Fruit fly (Drosophila melanogaster) whole organism, embryonic: ENCODE data around the gene CG14367.

Source experiments
- Ada2b ChIP-seq: fragments of 200-800 bp; sonication (Bioruptor generic); IDR thresholded peaks from 2 replicates; pipeline ENCODE4 v1.3.6; 2022; ENCODE audit warnings: missing biosample characterization, missing genetic modification characterization
- Awh ChIP-seq: fragments of 200-800 bp; sonication (Bioruptor generic); IDR thresholded peaks from 2 replicates; pipeline ENCODE4, ENCODE4 v1.3.6; 2022; ENCODE audit warnings: missing biosample characterization, missing genetic modification characterization
- CG10959 ChIP-seq: fragments of 200-800 bp; sonication (Bioruptor generic); IDR thresholded peaks from 2 replicates; pipeline ENCODE4 v1.3.6; 2022; ENCODE audit warnings: missing biosample characterization, missing genetic modification characterization
- CG13624 ChIP-seq: fragments of 200-800 bp; sonication (Bioruptor generic); optimal IDR thresholded peaks from 2 replicates; lab custom pipeline; 2016; ENCODE audit warnings: missing biosample characterization, missing genetic modification characterization
- CG15479 ChIP-seq: fragments of 200-800 bp; sonication (Bioruptor generic); optimal IDR thresholded peaks from 3 replicates; lab custom pipeline; 2019; ENCODE audit warnings: missing biosample characterization, mild to moderate bottlenecking, missing genetic modification characterization, moderate library complexity
- CG15514 ChIP-seq: fragments of 200-800 bp; sonication (Bioruptor generic); optimal IDR thresholded peaks from 3 replicates; lab custom pipeline; 2017; ENCODE audit warnings: missing biosample characterization, missing genetic modification characterization, mild to moderate bottlenecking, moderate library complexity, missing genetic modification reagents
- CG15601 ChIP-seq: fragments of 200-800 bp; sonication (Bioruptor generic); optimal IDR thresholded peaks from 3 replicates; lab custom pipeline; 2019; ENCODE audit warnings: missing biosample characterization, mild to moderate bottlenecking, missing genetic modification characterization, moderate library complexity
- CG1603 ChIP-seq: fragments of 200-800 bp; sonication (Bioruptor generic); optimal IDR thresholded peaks from 2 replicates; lab custom pipeline; 2019; ENCODE audit warnings: missing biosample characterization, mild to moderate bottlenecking, missing genetic modification characterization, moderate library complexity
- CG17829 ChIP-seq: fragments of 200-800 bp; optimal IDR thresholded peaks from 2 replicates; lab custom pipeline; 2019; ENCODE audit warnings: missing biosample characterization, mild to moderate bottlenecking, missing genetic modification characterization, moderate library complexity
- CG18599 ChIP-seq: fragments of 200-800 bp; sonication (Bioruptor generic); optimal IDR thresholded peaks from 3 replicates; lab custom pipeline; 2017; ENCODE audit warnings: missing biosample characterization, missing genetic modification characterization, mild to moderate bottlenecking, moderate library complexity, missing genetic modification reagents
- CG2889 ChIP-seq: fragments of 200-800 bp; sonication (Bioruptor generic); IDR thresholded peaks from 3 replicates; pipeline ENCODE4 v1.3.6; 2022; ENCODE audit warnings: missing biosample characterization, missing genetic modification characterization
- CG32772 ChIP-seq: fragments of 200-800 bp; sonication (Bioruptor generic); IDR thresholded peaks from 2 replicates; pipeline ENCODE4 v1.3.6; 2022; ENCODE audit warnings: missing biosample characterization, missing genetic modification characterization
- CG42726 ChIP-seq: fragments of 200-800 bp; sonication (Bioruptor generic); IDR thresholded peaks from 2 replicates; pipeline ENCODE4 v1.3.6; 2022; ENCODE audit warnings: missing biosample characterization, missing genetic modification characterization; ENCODE audit not compliant: partially characterized antibody
- CG4328 ChIP-seq: fragments of 200-800 bp; sonication (Bioruptor generic); optimal IDR thresholded peaks from 3 replicates; lab custom pipeline; 2017; ENCODE audit warnings: missing biosample characterization, missing genetic modification reagents, missing genetic modification characterization
- CG4617 ChIP-seq: fragments of 200-800 bp; sonication (Bioruptor generic); optimal IDR thresholded peaks from 3 replicates; lab custom pipeline; 2016; ENCODE audit warnings: missing biosample characterization, missing genetic modification characterization, borderline replicate concordance
- CG6813 ChIP-seq: fragments of 200-800 bp; sonication (Bioruptor generic); optimal IDR thresholded peaks from 2 replicates; lab custom pipeline; 2017; ENCODE audit warnings: missing biosample characterization, missing genetic modification characterization, mild to moderate bottlenecking, moderate library complexity, missing genetic modification reagents
- CG6854 ChIP-seq: fragments of 200-800 bp; sonication (Bioruptor generic); optimal IDR thresholded peaks from 3 replicates; lab custom pipeline; 2017; ENCODE audit warnings: missing biosample characterization, mild to moderate bottlenecking, missing genetic modification characterization
- CG7963 ChIP-seq: fragments of 200-800 bp; sonication (Bioruptor generic); IDR thresholded peaks from 3 replicates; pipeline ENCODE4 v1.3.6; 2022; ENCODE audit warnings: missing biosample characterization, missing genetic modification characterization; ENCODE audit not compliant: partially characterized antibody
- Deaf1 ChIP-seq: fragments of 200-800 bp; optimal IDR thresholded peaks from 3 replicates; lab custom pipeline; 2019; ENCODE audit warnings: missing biosample characterization, mild to moderate bottlenecking, missing genetic modification characterization, moderate library complexity
- Fer2 ChIP-seq: fragments of 200-800 bp; sonication (Bioruptor generic); optimal IDR thresholded peaks from 2 replicates; lab custom pipeline; 2018; ENCODE audit warnings: missing biosample characterization, mild to moderate bottlenecking, missing genetic modification characterization, moderate library complexity
- HLH4C ChIP-seq: fragments of 200-800 bp; sonication (Bioruptor generic); IDR thresholded peaks from 3 replicates; pipeline ENCODE4 v1.3.6; 2022; ENCODE audit warnings: missing biosample characterization, missing genetic modification characterization; ENCODE audit not compliant: partially characterized antibody
- Hr51 ChIP-seq, 2 experiments: fragments of 200-800 bp; sonication (Bioruptor generic); optimal IDR thresholded peaks; 2 replicates in 1 of 2; 3 replicates in 1 of 2; lab custom pipeline; 2016 to 2018; ENCODE audit warnings: missing biosample characterization in 2 of 2, missing genetic modification characterization in 2 of 2, mild to moderate bottlenecking in 1 of 2, moderate library complexity in 1 of 2
- Jarid2 ChIP-seq: fragments of 200-800 bp; sonication (Bioruptor generic); optimal IDR thresholded peaks from 3 replicates; lab custom pipeline; 2017; ENCODE audit warnings: mild to moderate bottlenecking, missing biosample characterization, missing genetic modification reagents, missing genetic modification characterization
- MESR4 ChIP-seq: fragments of 200-800 bp; sonication (Bioruptor generic); optimal IDR thresholded peaks from 2 replicates; lab custom pipeline; 2018; ENCODE audit warnings: missing biosample characterization, mild to moderate bottlenecking, missing genetic modification characterization, moderate library complexity
- Oli ChIP-seq: fragments of 200-800 bp; sonication (Bioruptor generic); optimal IDR thresholded peaks from 2 replicates; lab custom pipeline; 2018; ENCODE audit warnings: missing biosample characterization, mild to moderate bottlenecking, missing genetic modification characterization, moderate library complexity
- Pdp1 ChIP-seq, 2 experiments: fragments of 200-800 bp; sonication (Bioruptor generic); optimal IDR thresholded peaks; 3 replicates each; lab custom pipeline; 2016; ENCODE audit warnings: missing biosample characterization in 2 of 2, missing genetic modification characterization in 2 of 2, mild to moderate bottlenecking in 1 of 2, moderate library complexity in 1 of 2
- Scr ChIP-seq: fragments of 200-800 bp; sonication (Bioruptor generic); IDR thresholded peaks from 2 replicates; pipeline ENCODE4 v1.3.6; 2022; ENCODE audit warnings: missing biosample characterization, missing genetic modification characterization; ENCODE audit not compliant: partially characterized antibody
- Vsx1 ChIP-seq: fragments of 200-800 bp; sonication (Bioruptor generic); optimal IDR thresholded peaks from 2 replicates; lab custom pipeline; 2017; ENCODE audit warnings: missing biosample characterization, mild to moderate bottlenecking, missing genetic modification characterization, missing genetic modification reagents
- ase ChIP-seq: fragments of 200-800 bp; sonication (Bioruptor generic); IDR thresholded peaks from 3 replicates; pipeline ENCODE4 v1.3.6; 2022; ENCODE audit warnings: missing biosample characterization, missing genetic modification characterization
- bsh ChIP-seq, 2 experiments: fragments of 200-800 bp; sonication (Bioruptor generic); optimal IDR thresholded peaks; 2 replicates each; lab custom pipeline; 2017 to 2018; ENCODE audit warnings: mild to moderate bottlenecking in 2 of 2, missing biosample characterization in 2 of 2, missing genetic modification characterization in 2 of 2, moderate library complexity in 1 of 2
- dimm ChIP-seq: fragments of 200-800 bp; sonication (Bioruptor generic); IDR thresholded peaks from 2 replicates; pipeline ENCODE4 v1.3.6; 2022; ENCODE audit warnings: missing biosample characterization, missing genetic modification characterization
- fd102C ChIP-seq: fragments of 200-800 bp; sonication (Bioruptor generic); optimal IDR thresholded peaks from 2 replicates; lab custom pipeline; 2018; ENCODE audit warnings: missing biosample characterization, mild to moderate bottlenecking, missing genetic modification characterization, moderate library complexity
- gcm ChIP-seq: fragments of 200-800 bp; sonication (Bioruptor generic); optimal IDR thresholded peaks from 2 replicates; lab custom pipeline; 2019; ENCODE audit warnings: missing biosample characterization, mild to moderate bottlenecking, missing genetic modification characterization, moderate library complexity
- grn ChIP-seq: fragments of 200-800 bp; sonication (Bioruptor generic); optimal IDR thresholded peaks from 3 replicates; lab custom pipeline; 2017; ENCODE audit warnings: missing biosample characterization, missing genetic modification characterization
- gt ChIP-seq: fragments of 200-800 bp; sonication (Bioruptor generic); IDR thresholded peaks from 2 replicates; pipeline ENCODE4 v1.3.6; 2022; ENCODE audit warnings: missing biosample characterization, missing genetic modification characterization
- lbe ChIP-seq: fragments of 200-800 bp; sonication (Bioruptor generic); optimal IDR thresholded peaks from 2 replicates; lab custom pipeline; 2016; ENCODE audit warnings: missing biosample characterization, mild to moderate bottlenecking, missing genetic modification characterization
- mirr ChIP-seq: fragments of 200-800 bp; sonication (Bioruptor generic); optimal IDR thresholded peaks from 3 replicates; lab custom pipeline; 2018; ENCODE audit warnings: missing biosample characterization, mild to moderate bottlenecking, missing genetic modification characterization
- pfk ChIP-seq: fragments of 200-800 bp; sonication (Bioruptor generic); optimal IDR thresholded peaks from 2 replicates; lab custom pipeline; 2018; ENCODE audit warnings: missing biosample characterization, mild to moderate bottlenecking, missing genetic modification characterization, moderate library complexity
- pum ChIP-seq: fragments of 200-800 bp; sonication (Bioruptor generic); optimal IDR thresholded peaks from 2 replicates; lab custom pipeline; 2016; ENCODE audit warnings: missing biosample characterization, missing genetic modification characterization
- pzg ChIP-seq: fragments of 200-800 bp; sonication (Bioruptor generic); optimal IDR thresholded peaks from 3 replicates; lab custom pipeline; 2018; ENCODE audit warnings: missing biosample characterization, mild to moderate bottlenecking, missing genetic modification characterization, moderate library complexity
- rib ChIP-seq: fragments of 200-800 bp; sonication (Bioruptor generic); IDR thresholded peaks from 2 replicates; pipeline ENCODE4 v1.3.6; 2022; ENCODE audit warnings: missing biosample characterization, missing genetic modification characterization
- ro ChIP-seq: fragments of 200-800 bp; sonication (Bioruptor generic); IDR thresholded peaks from 2 replicates; pipeline ENCODE4 v1.3.6; 2022; ENCODE audit warnings: missing biosample characterization, missing genetic modification characterization
- sens ChIP-seq: fragments of 200-800 bp; sonication (Bioruptor generic); peaks from one replicate; lab custom pipeline; 2016; ENCODE audit warnings: missing biosample characterization, missing genetic modification characterization
- slbo ChIP-seq: fragments of 200-800 bp; sonication (Bioruptor generic); IDR thresholded peaks from 2 replicates; pipeline ENCODE4 v1.3.6; 2022; ENCODE audit warnings: missing biosample characterization, missing genetic modification characterization
- stc ChIP-seq: fragments of 200-800 bp; sonication (Bioruptor generic); IDR thresholded peaks from 2 replicates; pipeline ENCODE4 v1.3.6; 2022; ENCODE audit warnings: missing biosample characterization, missing genetic modification characterization
- trem ChIP-seq: fragments of 200-800 bp; optimal IDR thresholded peaks from 3 replicates; lab custom pipeline; 2019; ENCODE audit warnings: missing biosample characterization, mild to moderate bottlenecking, missing genetic modification characterization, moderate library complexity

The CG14367 gene

dm6 chr3R:13720798-13721197 lies 26.9 kb downstream of the CG14367 start:
- TF ChIP-seq CG10959 (GFP tag; lab: Robert Waterston, UW) (0 out of 2 replicates have a peak, but pooled peaks have one; percentile 12), CG17829 (peak; percentile 77), CG7963 (no peak)

DNA sequence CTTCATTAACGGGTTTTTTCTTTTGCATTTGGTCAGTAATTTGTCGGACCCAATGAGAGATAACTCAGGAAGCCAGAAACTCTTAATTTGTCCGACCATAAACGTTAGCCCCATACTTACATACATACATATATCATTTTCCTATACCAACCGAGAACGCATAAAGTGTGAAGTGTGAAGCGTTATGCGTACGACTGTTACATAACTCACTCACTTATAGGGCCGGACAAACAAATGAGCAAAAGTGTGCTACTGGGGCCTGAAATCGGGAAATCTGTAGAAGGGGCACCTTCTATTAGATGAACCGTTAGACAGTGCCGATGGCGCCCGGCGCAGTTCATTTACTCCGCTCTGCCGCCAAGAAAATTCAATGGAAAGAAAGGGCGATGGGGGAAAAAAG lies 28.1 kb downstream of the CG14367 start:
- TF ChIP-seq lbe (no peak), Pdp1 (GFP tag; optimal IDR thresholded peaks at IDR 0.05; lab: Kevin White, UChicago) (peak in 1 of 2 experiments; percentile 91)

dm6 chr3R:13722451-13722850 lies 28.6 kb downstream of the CG14367 start:
- TF ChIP-seq CG15601 (tag; lab: Kevin White, UChicago) (no peak), dimm (GFP tag; lab: Robert Waterston, UW) (no peak), CG15479 (GFP tag; lab: Kevin White, UChicago) (no peak), pum (no peak), bsh (GFP tag; optimal IDR thresholded peaks at IDR 0.05; lab: Kevin White, UChicago) (no peak), mirr (no peak), ase (GFP tag; lab: Robert Waterston, UW) (no peak), gt (GFP tag; lab: Robert Waterston, UW) (no peak), CG32772 (GFP tag; lab: Robert Waterston, UW) (no peak), Fer2 (no peak), CG2889 (GFP tag; lab: Robert Waterston, UW) (no peak), rib (GFP tag; lab: Robert Waterston, UW) (no peak), pzg (no peak), MESR4 (no peak), Awh (GFP tag; lab: Robert Waterston, UW) (no peak), Deaf1 (no peak)

- no peak for TF ChIP-seq CG18599
- no peak for TF ChIP-seq CG42726 (GFP tag; lab: Robert Waterston, UW)
- TF ChIP-seq CG15514 (GFP tag; lab: Kevin White, UChicago), result no peak
- TF ChIP-seq CG4328, result no peak
- TF ChIP-seq pfk (GFP tag; lab: Kevin White, UChicago), result no peak
- TF ChIP-seq ro (GFP tag; lab: Robert Waterston, UW), result no peak
- no peak for TF ChIP-seq CG6854
- no peak for TF ChIP-seq CG6813 (GFP tag; lab: Kevin White, UChicago)
- no peak for TF ChIP-seq Oli (tag; lab: Kevin White, UChicago)
- TF ChIP-seq Jarid2 (GFP tag; lab: Kevin White, UChicago), result no peak
- peak; percentile 25 for TF ChIP-seq Vsx1
- TF ChIP-seq CG4617 (GFP tag; lab: Kevin White, UChicago), result no peak
- TF ChIP-seq stc (GFP tag; lab: Robert Waterston, UW), result no peak
- TF ChIP-seq gcm (GFP tag; lab: Kevin White, UChicago), result no peak
- TF ChIP-seq CG13624 (GFP tag; lab: Kevin White, UChicago), result no peak
- no peak for TF ChIP-seq Ada2b (GFP tag; lab: Robert Waterston, UW)
- TF ChIP-seq fd102C (GFP tag; lab: Kevin White, UChicago), result no peak
- TF ChIP-seq grn, result peak; percentile 79
- no peak for TF ChIP-seq trem
- TF ChIP-seq CG1603 (tag; lab: Kevin White, UChicago), result no peak
- no peak for TF ChIP-seq HLH4C
- no peak for TF ChIP-seq Hr51 (GFP tag; optimal IDR thresholded peaks at IDR 0.05; lab: Kevin White, UChicago)
- TF ChIP-seq sens (GFP tag; lab: Kevin White, UChicago), result peak; percentile 4
- TF ChIP-seq slbo (GFP tag; lab: Robert Waterston, UW), result no peak
- TF ChIP-seq Scr (GFP tag; lab: Robert Waterston, UW), result no peak
These were observed 30.3 kb downstream of the CG14367 start for dm6 chr3R:13724029-13724638.
